Worm (Caenorhabditis elegans) whole organism, mixed stage, embryonic: ENCODE results near the gene zchc-1A.
A peak's percentile ranks its signal among the peaks of the same experiment; 100 is the strongest.

Experiments used
- M03D4.4 ChIP-seq: sonication (generic microtip); optimal IDR thresholded peaks from 2 replicates; lab custom pipeline; 2017; ENCODE audit warnings: mild to moderate bottlenecking, missing genetic modification characterization, missing compliant biosample characterization
- bed-3 ChIP-seq: fragments of 200-800 bp; sonication (Bioruptor generic); optimal IDR thresholded peaks from 3 replicates; lab custom pipeline; 2018; ENCODE audit warnings: mild to moderate bottlenecking, missing genetic modification characterization, moderate library complexity, missing compliant biosample characterization
- blmp-1 ChIP-seq: fragments of 150-350 bp; optimal IDR thresholded peaks from 2 replicates; lab custom pipeline; 2014; ENCODE audit warnings: missing biosample characterization, missing genetic modification characterization
- ceh-43 ChIP-seq: fragments of 200-800 bp; sonication (Bioruptor generic); optimal IDR thresholded peaks from 2 replicates; lab custom pipeline; 2018; ENCODE audit warnings: mild to moderate bottlenecking, missing genetic modification characterization, moderate library complexity, missing compliant biosample characterization
- ceh-83 ChIP-seq: fragments of 200-800 bp; sonication (Bioruptor generic); optimal IDR thresholded peaks from 2 replicates; lab custom pipeline; 2018; ENCODE audit warnings: mild to moderate bottlenecking, missing genetic modification characterization, missing compliant biosample characterization
- ces-1 ChIP-seq: fragments of 150-350 bp; optimal IDR thresholded peaks from 2 replicates; lab custom pipeline; 2014; ENCODE audit warnings: missing biosample characterization, missing genetic modification reagents, missing genetic modification characterization
- cnd-1 ChIP-seq: fragments of 200-800 bp; sonication (Bioruptor generic); optimal IDR thresholded peaks from 2 replicates; lab custom pipeline; 2018; ENCODE audit warnings: mild to moderate bottlenecking, missing genetic modification characterization, missing compliant biosample characterization
- drap-1 ChIP-seq: fragments of 200-800 bp; sonication (Bioruptor generic); optimal IDR thresholded peaks from 3 replicates; lab custom pipeline; 2018; ENCODE audit warnings: mild to moderate bottlenecking, missing genetic modification characterization, missing compliant biosample characterization
- elt-1 ChIP-seq: sonication (generic microtip); optimal IDR thresholded peaks from 2 replicates; lab custom pipeline; 2017; ENCODE audit warnings: missing genetic modification characterization, mild to moderate bottlenecking, missing compliant biosample characterization, antibody characterized with exemption, moderate library complexity, borderline replicate concordance; ENCODE audit not compliant: insufficient read depth
- elt-3 ChIP-seq: fragments of 150-350 bp; optimal IDR thresholded peaks from 2 replicates; lab custom pipeline; 2014; ENCODE audit warnings: missing biosample characterization, missing genetic modification characterization
- ham-2 ChIP-seq: fragments of 200-800 bp; sonication (Bioruptor generic); optimal IDR thresholded peaks from 2 replicates; lab custom pipeline; 2018; ENCODE audit warnings: mild to moderate bottlenecking, missing genetic modification characterization, missing compliant biosample characterization
- hlh-1 ChIP-seq: fragments of 150-350 bp; optimal IDR thresholded peaks from 2 replicates; lab custom pipeline; 2014; ENCODE audit warnings: missing biosample characterization, missing genetic modification reagents, missing genetic modification characterization
- lin-13 ChIP-seq: fragments of 150-350 bp; optimal IDR thresholded peaks from 2 replicates; lab custom pipeline; 2014; ENCODE audit warnings: missing biosample characterization, missing genetic modification characterization
- lin-32 ChIP-seq: fragments of 200-800 bp; sonication (Bioruptor generic); optimal IDR thresholded peaks from 2 replicates; lab custom pipeline; 2018; ENCODE audit warnings: mild to moderate bottlenecking, missing genetic modification characterization, missing compliant biosample characterization
- lsy-2 ChIP-seq: fragments of 150-350 bp; optimal IDR thresholded peaks from 2 replicates; lab custom pipeline; 2014; ENCODE audit warnings: missing biosample characterization, missing genetic modification characterization
- mab-5 ChIP-seq: fragments of 150-350 bp; optimal IDR thresholded peaks from 2 replicates; lab custom pipeline; 2014; ENCODE audit warnings: missing biosample characterization, missing genetic modification characterization
- mep-1 ChIP-seq: fragments of 150-350 bp; optimal IDR thresholded peaks from 2 replicates; lab custom pipeline; 2017; ENCODE audit warnings: missing biosample characterization, missing genetic modification reagents, missing genetic modification characterization, inconsistent platforms
- mls-2 ChIP-seq: sonication (generic microtip); optimal IDR thresholded peaks from 2 replicates; lab custom pipeline; 2016; ENCODE audit warnings: mild to moderate bottlenecking, missing genetic modification characterization, moderate library complexity, missing compliant biosample characterization
- nhr-12 ChIP-seq: fragments of 150-350 bp; optimal IDR thresholded peaks from 2 replicates; lab custom pipeline; 2014; ENCODE audit warnings: missing biosample characterization, missing genetic modification characterization
- nhr-2 ChIP-seq: fragments of 150-350 bp; optimal IDR thresholded peaks from 2 replicates; lab custom pipeline; 2014; ENCODE audit warnings: missing biosample characterization, missing genetic modification characterization
- nhr-237 ChIP-seq: fragments of 150-350 bp; optimal IDR thresholded peaks from 2 replicates; lab custom pipeline; 2014; ENCODE audit warnings: missing biosample characterization, missing genetic modification characterization
- nhr-28 ChIP-seq: fragments of 150-350 bp; optimal IDR thresholded peaks from 2 replicates; lab custom pipeline; 2014; ENCODE audit warnings: missing biosample characterization, missing genetic modification characterization
- nhr-76 ChIP-seq: sonication (generic microtip); optimal IDR thresholded peaks from 2 replicates; lab custom pipeline; 2017; ENCODE audit warnings: missing biosample characterization, missing genetic modification characterization
- pha-4 ChIP-seq: fragments of 150-350 bp; optimal IDR thresholded peaks from 2 replicates; lab custom pipeline; 2018; ENCODE audit warnings: missing biosample characterization, missing genetic modification reagents, missing genetic modification characterization
- sem-2 ChIP-seq: fragments of 200-800 bp; sonication (Bioruptor generic); optimal IDR thresholded peaks from 2 replicates; lab custom pipeline; 2018; ENCODE audit warnings: mild to moderate bottlenecking, missing genetic modification characterization, missing compliant biosample characterization
- sptf-1 ChIP-seq: sonication (generic microtip); optimal IDR thresholded peaks from 2 replicates; lab custom pipeline; 2017; ENCODE audit warnings: mild to moderate bottlenecking, missing genetic modification characterization, moderate library complexity, missing compliant biosample characterization
- tbx-8 ChIP-seq: fragments of 200-800 bp; sonication (Bioruptor generic); optimal IDR thresholded peaks from 2 replicates; lab custom pipeline; 2018; ENCODE audit warnings: mild to moderate bottlenecking, missing genetic modification characterization, moderate library complexity, missing compliant biosample characterization
- unc-120 ChIP-seq: sonication (generic microtip); optimal IDR thresholded peaks from 2 replicates; lab custom pipeline; 2017; ENCODE audit warnings: missing genetic modification characterization, missing compliant biosample characterization; ENCODE audit not compliant: poor library complexity, severe bottlenecking
- unc-39 ChIP-seq: fragments of 150-350 bp; optimal IDR thresholded peaks from 2 replicates; lab custom pipeline; 2014; ENCODE audit warnings: missing biosample characterization, missing genetic modification characterization
- unc-62 ChIP-seq: fragments of 150-350 bp; optimal IDR thresholded peaks from 2 replicates; lab custom pipeline; 2014; ENCODE audit warnings: missing biosample characterization, missing genetic modification reagents, missing genetic modification characterization
- zip-8 ChIP-seq: fragments of 150-350 bp; optimal IDR thresholded peaks from 2 replicates; lab custom pipeline; 2014; ENCODE audit warnings: missing biosample characterization, missing genetic modification characterization
- ztf-11 ChIP-seq: fragments of 150-350 bp; optimal IDR thresholded peaks from 2 replicates; lab custom pipeline; 2014; ENCODE audit warnings: missing biosample characterization, missing genetic modification characterization

The zchc-1A gene

ce11 chrX:5208831-5209230 is 34.7 kb downstream of the zchc-1A start:
- TF ChIP-seq tbx-8 (no peak), bed-3 (no peak), lsy-2 (tag; lab: Kevin White, UChicago) (no peak), blmp-1 (tag; lab: Kevin White, UChicago) (no peak), unc-120 (tag; lab: Kevin White, UChicago) (no peak), sptf-1 (tag; lab: Kevin White, UChicago) (no peak), mep-1 (tag; lab: Kevin White, UChicago) (no peak), pha-4 (tag; lab: Kevin White, UChicago) (no peak), nhr-76 (tag; lab: Kevin White, UChicago) (no peak), nhr-237 (tag; lab: Kevin White, UChicago) (no peak), unc-62 (no peak), mab-5 (tag; lab: Kevin White, UChicago) (no peak), hlh-1 (tag; lab: Kevin White, UChicago) (no peak), nhr-2 (tag; lab: Kevin White, UChicago) (no peak)

- TF ChIP-seq unc-120 (tag; lab: Kevin White, UChicago) (peak; percentile 32), zip-8 (tag; lab: Kevin White, UChicago) (no peak), hlh-1 (tag; lab: Kevin White, UChicago) (peak; percentile 41)
Measured at ce11 chrX:5209429-5209828, 35.3 kb downstream of the zchc-1A start.

ce11 chrX:5210524-5210923 is 36.4 kb downstream of the zchc-1A start:
- TF ChIP-seq unc-62 (no peak), unc-39 (tag; lab: Kevin White, UChicago) (no peak), sptf-1 (tag; lab: Kevin White, UChicago) (no peak), elt-3 (no peak), cnd-1 (tag; lab: Kevin White, UChicago) (no peak), nhr-12 (tag; lab: Kevin White, UChicago) (no peak), elt-1 (no peak), zip-8 (tag; lab: Kevin White, UChicago) (no peak), hlh-1 (tag; lab: Kevin White, UChicago) (no peak), drap-1 (GFP tag; lab: Kevin White, UChicago) (no peak), mls-2 (tag; lab: Kevin White, UChicago) (no peak), pha-4 (tag; lab: Kevin White, UChicago) (peak; percentile 20), ham-2 (GFP tag; lab: Kevin White, UChicago) (no peak), nhr-2 (tag; lab: Kevin White, UChicago) (no peak), ceh-43 (GFP tag; lab: Kevin White, UChicago) (no peak), sem-2 (no peak), ztf-11 (tag; lab: Kevin White, UChicago) (no peak), nhr-76 (tag; lab: Kevin White, UChicago) (no peak), ces-1 (GFP tag; lab: Kevin White, UChicago) (peak; percentile 58), lin-32 (GFP tag; lab: Kevin White, UChicago) (no peak), mep-1 (tag; lab: Kevin White, UChicago) (peak; percentile 20), M03D4.4 (peak; percentile 14), lsy-2 (tag; lab: Kevin White, UChicago) (no peak), ceh-83 (GFP tag; lab: Kevin White, UChicago) (no peak), mab-5 (tag; lab: Kevin White, UChicago) (no peak), nhr-28 (tag; lab: Kevin White, UChicago) (no peak)
- TF ChIP-seq, all 35 proteins: peak for 4

ce11 chrX:5210927-5211655 is 36.9 kb downstream of the zchc-1A start:
- no peak for TF ChIP-seq bed-3
- no peak for TF ChIP-seq lin-13
- no peak for TF ChIP-seq mab-5 (tag; lab: Kevin White, UChicago)
